Worm (Caenorhabditis elegans) whole organism, L3 larva: ENCODE measurements around the gene glr-7.

ENCODE experiments used
- elt-3 ChIP-seq, 3 experiments: fragments of 150-350 bp in 1 of 3; sonication (generic microtip) in 2 of 3; optimal IDR thresholded peaks; 2 replicates in 2 of 3; 4 replicates in 1 of 3; lab custom pipeline; 2014 to 2017; ENCODE audit warnings: missing biosample characterization in 3 of 3, missing genetic modification characterization in 3 of 3
- fkh-10 ChIP-seq: sonication (generic microtip); optimal IDR thresholded peaks from 2 replicates; lab custom pipeline; 2017; ENCODE audit warnings: missing biosample characterization, missing genetic modification reagents, missing genetic modification characterization
- nhr-28 ChIP-seq: fragments of 150-350 bp; optimal IDR thresholded peaks from 2 replicates; lab custom pipeline; 2014; ENCODE audit warnings: missing biosample characterization, missing genetic modification characterization

DNA sequence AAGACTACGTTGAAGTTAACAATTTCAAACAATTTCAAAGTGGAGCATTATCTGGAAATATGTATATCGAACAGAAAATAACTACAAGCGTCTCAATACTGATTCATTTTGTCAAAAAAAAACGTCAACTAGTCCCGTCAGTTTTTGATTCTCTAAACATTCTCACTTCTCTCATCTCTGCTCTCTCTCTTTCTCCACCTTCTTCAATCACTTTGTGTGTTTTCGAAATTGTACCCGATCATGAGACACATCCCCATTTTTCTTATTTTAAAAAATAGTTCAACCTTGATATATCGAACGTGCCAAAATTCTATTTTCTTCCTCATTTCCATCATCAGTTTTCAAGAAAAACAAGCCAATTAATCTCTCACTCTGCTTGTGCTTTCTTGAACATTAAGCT is 38.9 kb downstream of the glr-7 start:
- TF ChIP-seq nhr-28 (no peak), fkh-10 (GFP tag; lab: Kevin White, UChicago) (no peak), elt-3 (tag; optimal IDR thresholded peaks at IDR 0.05; lab: Kevin White, UChicago) (no peak)
